Fruit fly (Drosophila melanogaster) whole organism, embryonic: ENCODE measurements around the gene CG31141.

ENCODE experiments used
- Awh ChIP-seq: fragments of 200-800 bp; sonication (Bioruptor generic); IDR thresholded peaks from 2 replicates; pipeline ENCODE4, ENCODE4 v1.3.6; 2022; ENCODE audit warnings: missing biosample characterization, missing genetic modification characterization
- CG10274 ChIP-seq: fragments of 200-800 bp; sonication (Bioruptor generic); optimal IDR thresholded peaks from 3 replicates; lab custom pipeline; 2017; ENCODE audit warnings: missing biosample characterization, mild to moderate bottlenecking, missing genetic modification characterization
- CG10366 ChIP-seq: fragments of 200-800 bp; sonication (Bioruptor generic); IDR thresholded peaks from 2 replicates; pipeline ENCODE4 v1.3.6; 2022; ENCODE audit warnings: missing biosample characterization, missing genetic modification characterization
- CG10462 ChIP-seq: fragments of 200-800 bp; sonication (Bioruptor generic); optimal IDR thresholded peaks from 2 replicates; lab custom pipeline; 2016; ENCODE audit warnings: missing biosample characterization, missing genetic modification characterization
- CG10979 ChIP-seq: fragments of 200-800 bp; sonication (Bioruptor generic); optimal IDR thresholded peaks from 2 replicates; lab custom pipeline; 2018; ENCODE audit warnings: missing biosample characterization, mild to moderate bottlenecking, missing genetic modification characterization, moderate library complexity
- CG12769 ChIP-seq: fragments of 200-800 bp; sonication (Bioruptor generic); optimal IDR thresholded peaks from 2 replicates; lab custom pipeline; 2019; ENCODE audit warnings: missing biosample characterization, mild to moderate bottlenecking, missing genetic modification characterization, moderate library complexity
- CG13424 ChIP-seq: fragments of 200-800 bp; sonication (Bioruptor generic); optimal IDR thresholded peaks from 2 replicates; lab custom pipeline; 2019; ENCODE audit warnings: missing biosample characterization, mild to moderate bottlenecking, missing genetic modification characterization, moderate library complexity
- CG14965 ChIP-seq: fragments of 200-800 bp; sonication (Bioruptor generic); optimal IDR thresholded peaks from 2 replicates; lab custom pipeline; 2016; ENCODE audit warnings: missing biosample characterization, missing genetic modification characterization, borderline replicate concordance
- CG16779 ChIP-seq: fragments of 200-800 bp; sonication (Bioruptor generic); IDR thresholded peaks from 2 replicates; pipeline ENCODE4 v1.3.6; 2022; ENCODE audit warnings: missing biosample characterization, missing genetic modification characterization
- CG17568 ChIP-seq: fragments of 200-800 bp; sonication (Bioruptor generic); optimal IDR thresholded peaks from 2 replicates; lab custom pipeline; 2018; ENCODE audit warnings: missing biosample characterization, mild to moderate bottlenecking, missing genetic modification characterization, moderate library complexity
- CG18262 ChIP-seq: fragments of 200-800 bp; optimal IDR thresholded peaks from 3 replicates; lab custom pipeline; 2019; ENCODE audit warnings: missing biosample characterization, mild to moderate bottlenecking, missing genetic modification characterization, moderate library complexity
- CG2129 ChIP-seq: fragments of 200-800 bp; sonication (Bioruptor generic); IDR thresholded peaks from 2 replicates; pipeline ENCODE4 v1.3.6; 2022; ENCODE audit warnings: missing biosample characterization, missing genetic modification characterization; ENCODE audit not compliant: partially characterized antibody
- CG2202 ChIP-seq: fragments of 200-800 bp; sonication (Bioruptor generic); optimal IDR thresholded peaks from 2 replicates; lab custom pipeline; 2018; ENCODE audit warnings: missing biosample characterization, mild to moderate bottlenecking, missing genetic modification characterization
- CG2875 ChIP-seq: fragments of 200-800 bp; sonication (Bioruptor generic); optimal IDR thresholded peaks from 2 replicates; lab custom pipeline; 2017; ENCODE audit warnings: missing biosample characterization, mild to moderate bottlenecking, missing genetic modification characterization, missing genetic modification reagents
- CG33557 ChIP-seq: fragments of 200-800 bp; sonication (Bioruptor generic); optimal IDR thresholded peaks from 2 replicates; lab custom pipeline; 2019; ENCODE audit warnings: missing biosample characterization, mild to moderate bottlenecking, missing genetic modification characterization, moderate library complexity
- CG4730 ChIP-seq: fragments of 200-800 bp; sonication (Bioruptor generic); IDR thresholded peaks from 2 replicates; pipeline ENCODE4 v1.3.6; 2022; ENCODE audit warnings: missing biosample characterization, missing genetic modification characterization
- CG5180 ChIP-seq: fragments of 200-800 bp; sonication (Bioruptor generic); optimal IDR thresholded peaks from 3 replicates; lab custom pipeline; 2017; ENCODE audit warnings: missing biosample characterization, missing genetic modification characterization, mild to moderate bottlenecking, moderate library complexity, missing genetic modification reagents
- CG6654 ChIP-seq: fragments of 200-800 bp; sonication (Bioruptor generic); optimal IDR thresholded peaks from 2 replicates; lab custom pipeline; 2017; ENCODE audit warnings: missing biosample characterization, mild to moderate bottlenecking, missing genetic modification characterization
- CG8478 ChIP-seq: fragments of >200 bp; optimal IDR thresholded peaks from 2 replicates; lab custom pipeline; 2018
- Chrac-16 ChIP-seq: fragments of 200-800 bp; sonication (Bioruptor generic); optimal IDR thresholded peaks from 3 replicates; lab custom pipeline; 2016; ENCODE audit warnings: missing biosample characterization, missing genetic modification characterization
- Dbx ChIP-seq: fragments of 200-800 bp; sonication (Bioruptor generic); IDR thresholded peaks from 3 replicates; pipeline ENCODE4 v1.3.6; 2022; ENCODE audit warnings: missing biosample characterization, missing genetic modification characterization
- Dfd ChIP-seq, 2 experiments: fragments of >200 bp; optimal IDR thresholded peaks; 2 replicates each; lab custom pipeline; 2017; ENCODE audit warnings: missing biosample characterization in 2 of 2, missing genetic modification characterization in 2 of 2
- Ets65A ChIP-seq: fragments of 200-800 bp; sonication (Bioruptor generic); peaks from one replicate; lab custom pipeline; 2016; ENCODE audit warnings: missing biosample characterization, missing genetic modification characterization
- Fer1 ChIP-seq: fragments of 200-800 bp; sonication (Bioruptor generic); optimal IDR thresholded peaks from 2 replicates; lab custom pipeline; 2017; ENCODE audit warnings: missing biosample characterization, mild to moderate bottlenecking, missing genetic modification characterization
- Gug ChIP-seq: fragments of 200-800 bp; sonication (Bioruptor generic); IDR thresholded peaks from 4 replicates; pipeline ENCODE4 v1.3.6; 2022; ENCODE audit warnings: missing biosample characterization, missing genetic modification characterization
- HLH3B ChIP-seq: fragments of 200-800 bp; sonication (Bioruptor generic); IDR thresholded peaks from 2 replicates; pipeline ENCODE4 v1.3.6; 2022; ENCODE audit warnings: missing biosample characterization, missing genetic modification characterization
- Hmx ChIP-seq: fragments of 200-800 bp; sonication (Bioruptor generic); optimal IDR thresholded peaks from 2 replicates; lab custom pipeline; 2016; ENCODE audit warnings: missing biosample characterization, missing genetic modification characterization
- Hr39 ChIP-seq: fragments of >200 bp; optimal IDR thresholded peaks from 2 replicates; lab custom pipeline; 2017
- Hr51 ChIP-seq, 2 experiments: fragments of 200-800 bp; sonication (Bioruptor generic); optimal IDR thresholded peaks; 2 replicates in 1 of 2; 3 replicates in 1 of 2; lab custom pipeline; 2016 to 2018; ENCODE audit warnings: missing biosample characterization in 2 of 2, missing genetic modification characterization in 2 of 2, mild to moderate bottlenecking in 1 of 2, moderate library complexity in 1 of 2
- Mad ChIP-seq: fragments of 200-800 bp; sonication (Bioruptor generic); optimal IDR thresholded peaks from 2 replicates; lab custom pipeline; 2016; ENCODE audit warnings: missing biosample characterization, missing genetic modification characterization
- NC2α ChIP-seq: fragments of 200-800 bp; sonication (Bioruptor generic); optimal IDR thresholded peaks from 2 replicates; lab custom pipeline; 2016; ENCODE audit warnings: missing biosample characterization, missing genetic modification characterization
- Nf-YC ChIP-seq: fragments of 200-800 bp; optimal IDR thresholded peaks from 3 replicates; lab custom pipeline; 2019; ENCODE audit warnings: missing biosample characterization, mild to moderate bottlenecking, missing genetic modification characterization, moderate library complexity
- NfI ChIP-seq: fragments of 200-800 bp; sonication (Bioruptor generic); optimal IDR thresholded peaks from 3 replicates; lab custom pipeline; 2018; ENCODE audit warnings: missing biosample characterization, mild to moderate bottlenecking, missing genetic modification characterization, moderate library complexity
- Scr ChIP-seq: fragments of 200-800 bp; sonication (Bioruptor generic); IDR thresholded peaks from 2 replicates; pipeline ENCODE4 v1.3.6; 2022; ENCODE audit warnings: missing biosample characterization, missing genetic modification characterization; ENCODE audit not compliant: partially characterized antibody
- ara ChIP-seq: fragments of 200-800 bp; sonication (Bioruptor generic); IDR thresholded peaks from 2 replicates; pipeline ENCODE4 v1.3.6; 2022; ENCODE audit warnings: missing biosample characterization, missing genetic modification characterization
- bigmax ChIP-seq: fragments of 200-800 bp; sonication (Bioruptor generic); optimal IDR thresholded peaks from 2 replicates; lab custom pipeline; 2018; ENCODE audit warnings: missing biosample characterization, mild to moderate bottlenecking, missing genetic modification characterization
- bowl ChIP-seq: fragments of 200-800 bp; sonication (Bioruptor generic); IDR thresholded peaks from 2 replicates; pipeline ENCODE4 v1.3.6; 2022; ENCODE audit warnings: missing biosample characterization, missing genetic modification characterization
- fd64A ChIP-seq: fragments of 200-800 bp; sonication (Bioruptor generic); optimal IDR thresholded peaks from 3 replicates; lab custom pipeline; 2018; ENCODE audit warnings: missing biosample characterization, mild to moderate bottlenecking, missing genetic modification characterization
- fd96Cb ChIP-seq: fragments of 200-800 bp; sonication (Bioruptor generic); optimal IDR thresholded peaks from 2 replicates; lab custom pipeline; 2018; ENCODE audit warnings: missing biosample characterization, mild to moderate bottlenecking, missing genetic modification characterization, moderate library complexity
- gcm2 ChIP-seq: fragments of 200-800 bp; sonication (Bioruptor generic); optimal IDR thresholded peaks from 2 replicates; lab custom pipeline; 2016; ENCODE audit warnings: missing biosample characterization, missing genetic modification characterization
- gsb-n ChIP-seq: fragments of 200-800 bp; sonication (Bioruptor generic); optimal IDR thresholded peaks from 3 replicates; lab custom pipeline; 2018; ENCODE audit warnings: missing biosample characterization, mild to moderate bottlenecking, missing genetic modification characterization
- gt ChIP-seq: fragments of 200-800 bp; sonication (Bioruptor generic); IDR thresholded peaks from 2 replicates; pipeline ENCODE4 v1.3.6; 2022; ENCODE audit warnings: missing biosample characterization, missing genetic modification characterization
- lov ChIP-seq, 2 experiments: fragments of 200-800 bp in 1 of 2; fragments of >200 bp in 1 of 2; sonication (Bioruptor generic) in 1 of 2; IDR thresholded peaks in 1 of 2; optimal IDR thresholded peaks in 1 of 2; 2 replicates in 1 of 2; 3 replicates in 1 of 2; pipeline versions ENCODE4 v1.3.6 to Lab custom; 2017 to 2022; ENCODE audit warnings: missing biosample characterization in 1 of 2, missing genetic modification characterization in 1 of 2
- org-1 ChIP-seq: fragments of 200-800 bp; sonication (Bioruptor generic); optimal IDR thresholded peaks from 2 replicates; lab custom pipeline; 2017; ENCODE audit warnings: missing biosample characterization, missing genetic modification characterization
- sna ChIP-seq: fragments of 200-800 bp; sonication (Bioruptor generic); IDR thresholded peaks from 2 replicates; pipeline ENCODE4 v1.3.6; 2022; ENCODE audit warnings: missing biosample characterization, missing genetic modification characterization; ENCODE audit not compliant: partially characterized antibody
- tup ChIP-seq: fragments of 200-800 bp; sonication (Bioruptor generic); optimal IDR thresholded peaks from 2 replicates; lab custom pipeline; 2016; ENCODE audit warnings: missing biosample characterization, mild to moderate bottlenecking, missing genetic modification characterization, moderate library complexity
- wek ChIP-seq: fragments of 200-800 bp; sonication (Bioruptor generic); optimal IDR thresholded peaks from 3 replicates; lab custom pipeline; 2018; ENCODE audit warnings: missing biosample characterization, mild to moderate bottlenecking, missing genetic modification characterization, moderate library complexity
- zfh1 ChIP-seq: fragments of 200-800 bp; sonication (Bioruptor generic); IDR thresholded peaks from 3 replicates; pipeline ENCODE4 v1.3.6; 2022; ENCODE audit warnings: missing biosample characterization, missing genetic modification characterization

The CG31141 gene

dm6 chr3R:23886270-23887095, 36.6 kb upstream of the CG31141 start (continued):
- TF ChIP-seq CG10462 (GFP tag; lab: Kevin White, UChicago) (peak; percentile 74), HLH3B (GFP tag; lab: Robert Waterston, UW) (peak; percentile 82), CG12769 (tag; lab: Kevin White, UChicago) (peak; percentile 22), Dfd (GFP tag; optimal IDR thresholded peaks at IDR 0.05; lab: Kevin White, UChicago) (no peak), CG4730 (GFP tag; lab: Robert Waterston, UW) (peak; percentile 64), tup (GFP tag; lab: Kevin White, UChicago) (peak; percentile 36), CG5180 (GFP tag; lab: Kevin White, UChicago) (peak; percentile 76), Chrac-16 (GFP tag; lab: Kevin White, UChicago) (peak; percentile 81), CG2875 (GFP tag; lab: Kevin White, UChicago) (peak; percentile 84), Awh (GFP tag; lab: Robert Waterston, UW) (peak; percentile 86), Mad (GFP tag; lab: Kevin White, UChicago) (peak; percentile 76), Hr51 (GFP tag; optimal IDR thresholded peaks at IDR 0.05; lab: Kevin White, UChicago) (peak; percentile 61 to 89), Ets65A (GFP tag; lab: Kevin White, UChicago) (peak; percentile 90), Hr39 (no peak), CG10274 (GFP tag; lab: Kevin White, UChicago) (peak; percentile 36), bigmax (GFP tag; lab: Kevin White, UChicago) (no peak), CG17568 (GFP tag; lab: Kevin White, UChicago) (peak; percentile 66), Scr (0 out of 2 replicates have a peak, but pooled peaks have one; percentile 29), Fer1 (GFP tag; lab: Kevin White, UChicago) (peak; percentile 72), CG2202 (tag; lab: Kevin White, UChicago) (peak; percentile 90), fd96Cb (tag; lab: Kevin White, UChicago) (peak; percentile 92), org-1 (GFP tag; lab: Kevin White, UChicago) (peak; percentile 73), NfI (peak; percentile 73), CG18262 (tag; lab: Kevin White, UChicago) (peak; percentile 96), bowl (no peak), NC2α (GFP tag; lab: Kevin White, UChicago) (peak; percentile 50), CG10979 (tag; lab: Kevin White, UChicago) (peak; percentile 97), lov (optimal IDR thresholded peaks at IDR 0.05; lab: Kevin White, UChicago) (no peak), lov (GFP tag; IDR thresholded peaks at IDR 0.05; lab: Robert Waterston, UW) (peak; percentile 75; the same call in 2 of the 3 replicates), CG33557 (peak; percentile 95), Gug (GFP tag; lab: Robert Waterston, UW) (peak; percentile 52; the same call in 3 of the 4 replicates), CG2129 (GFP tag; lab: Robert Waterston, UW) (no peak), ara (GFP tag; lab: Robert Waterston, UW) (peak; percentile 92), zfh1 (GFP tag; lab: Robert Waterston, UW) (peak; percentile 90), Dbx (0 out of 3 replicates have a peak, but pooled peaks have one; percentile 11), sna (GFP tag; lab: Robert Waterston, UW) (no peak), CG6654 (peak; percentile 22), fd64A (GFP tag; lab: Kevin White, UChicago) (peak; percentile 65), CG8478 (no peak), CG14965 (GFP tag; lab: Kevin White, UChicago) (no peak), gsb-n (tag; lab: Kevin White, UChicago) (peak; percentile 94), Nf-YC (tag; lab: Kevin White, UChicago) (peak; percentile 55), wek (GFP tag; lab: Kevin White, UChicago) (peak; percentile 55), CG10366 (GFP tag; lab: Robert Waterston, UW) (peak; percentile 71), CG16779 (GFP tag; lab: Robert Waterston, UW) (no peak), gcm2 (GFP tag; lab: Kevin White, UChicago) (peak; percentile 76), Hmx (GFP tag; lab: Kevin White, UChicago) (no peak), CG13424 (peak; percentile 89), gt (GFP tag; lab: Robert Waterston, UW) (peak; percentile 64; the same call in 1 of the 2 replicates)
